Worm (Caenorhabditis elegans) whole organism, early embryonic: ENCODE data around the gene hlh-8.
A peak's percentile ranks its signal among the peaks of the same experiment; 100 is the strongest.

ENCODE experiments used
- B0310.2 ChIP-seq: sonication (generic microtip); optimal IDR thresholded peaks from 2 replicates; lab custom pipeline; 2016; ENCODE audit warnings: mild to moderate bottlenecking, missing genetic modification characterization, missing compliant biosample characterization
- F13C5.2 ChIP-seq: sonication (generic microtip); optimal IDR thresholded peaks from 2 replicates; lab custom pipeline; 2017; ENCODE audit warnings: mild to moderate bottlenecking, missing genetic modification characterization, inconsistent platforms, missing compliant biosample characterization
- aly-1 ChIP-seq: sonication (generic microtip); optimal IDR thresholded peaks from 2 replicates; lab custom pipeline; 2016; ENCODE audit warnings: missing genetic modification characterization, missing compliant biosample characterization
- ama-1 ChIP-seq: fragments of 150-350 bp; optimal IDR thresholded peaks from 2 replicates; lab custom pipeline; 2014
- ceh-13 ChIP-seq: fragments of 200-800 bp; sonication (Bioruptor generic); optimal IDR thresholded peaks from 2 replicates; lab custom pipeline; 2018; ENCODE audit warnings: mild to moderate bottlenecking, missing genetic modification characterization, missing compliant biosample characterization
- ceh-36 ChIP-seq: sonication (generic microtip); optimal IDR thresholded peaks from 2 replicates; lab custom pipeline; 2016; ENCODE audit warnings: missing genetic modification characterization, inconsistent platforms, missing compliant biosample characterization
- ets-7 ChIP-seq: sonication (generic microtip); optimal IDR thresholded peaks from 2 replicates; lab custom pipeline; 2016; ENCODE audit warnings: missing genotype, missing genetic modification characterization, missing compliant biosample characterization
- flt-1 ChIP-seq: fragments of 200-800 bp; sonication (Bioruptor generic); IDR thresholded peaks from 2 replicates; pipeline ENCODE4 v1.3.6; 2022; ENCODE audit warnings: missing genetic modification characterization, missing compliant biosample characterization
- hmbx-1 ChIP-seq: sonication (generic microtip); optimal IDR thresholded peaks from 2 replicates; lab custom pipeline; 2016; ENCODE audit warnings: mild to moderate bottlenecking, missing genetic modification characterization, missing compliant biosample characterization
- hmg-4 ChIP-seq: fragments of 200-800 bp; sonication (Bioruptor generic); optimal IDR thresholded peaks from 2 replicates; lab custom pipeline; 2018; ENCODE audit warnings: mild to moderate bottlenecking, missing genetic modification characterization, missing compliant biosample characterization
- hnd-1 ChIP-seq: sonication (generic microtip); optimal IDR thresholded peaks from 2 replicates; lab custom pipeline; 2016; ENCODE audit warnings: missing genetic modification characterization, missing compliant biosample characterization
- pes-1 ChIP-seq: fragments of 200-800 bp; sonication (Bioruptor generic); IDR thresholded peaks from 2 replicates; pipeline ENCODE4 v1.3.6; 2022; ENCODE audit warnings: missing genetic modification reagents, missing genetic modification characterization, missing compliant biosample characterization
- scrt-1 ChIP-seq: fragments of 200-800 bp; sonication (Bioruptor generic); IDR thresholded peaks from 2 replicates; pipeline ENCODE4 v1.3.6; 2022; ENCODE audit warnings: missing genetic modification characterization, missing compliant biosample characterization
- sea-1 ChIP-seq: fragments of 200-800 bp; sonication (Bioruptor generic); conservative IDR thresholded peaks from 2 replicates; pipeline ENCODE4 v1.3.6; 2022; ENCODE audit warnings: missing genetic modification characterization, missing compliant biosample characterization
- tbx-11 ChIP-seq: fragments of 200-800 bp; sonication (Bioruptor generic); IDR thresholded peaks from 2 replicates; pipeline ENCODE4 v1.3.6; 2022; ENCODE audit warnings: missing genetic modification characterization, missing compliant biosample characterization
- tbx-37 ChIP-seq: fragments of 200-800 bp; sonication (Bioruptor generic); conservative IDR thresholded peaks from 2 replicates; pipeline ENCODE4 v1.3.6; 2022; ENCODE audit warnings: missing genetic modification reagents, missing genetic modification characterization, missing compliant biosample characterization
- tra-4 ChIP-seq: sonication (generic microtip); optimal IDR thresholded peaks from 2 replicates; lab custom pipeline; 2017; ENCODE audit warnings: missing genetic modification characterization, missing compliant biosample characterization

hlh-8 gene

DNA sequence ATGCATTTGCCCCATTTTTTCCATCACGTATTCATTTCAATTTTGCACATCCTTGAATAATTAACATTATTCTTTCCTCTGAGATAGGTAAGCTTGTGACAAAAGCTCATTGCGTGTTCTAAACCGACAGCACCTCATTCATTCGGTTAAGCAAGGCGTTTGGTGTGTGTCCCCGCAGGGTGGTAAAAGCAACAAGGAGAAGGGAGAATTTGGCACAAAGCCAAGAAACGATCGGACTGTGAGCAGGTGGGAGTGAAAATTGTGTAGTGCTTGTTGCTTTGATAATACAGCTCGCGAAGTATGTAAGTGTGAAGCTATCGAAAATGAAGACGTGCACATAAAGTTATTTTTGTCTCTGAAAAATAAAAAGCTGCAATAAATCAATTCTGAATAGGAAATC is 40.9 kb downstream of the hlh-8 start:
- TF ChIP-seq sea-1 (GFP tag; lab: Robert Waterston, UW) (peak; percentile 65; the same call in 1 of the 2 replicates), ama-1 (lab: Kevin White, UChicago) (no peak), tbx-37 (no peak), flt-1 (GFP tag; lab: Robert Waterston, UW) (peak; percentile 59; the same call in 1 of the 2 replicates), pes-1 (GFP tag; lab: Robert Waterston, UW) (peak; percentile 31; the same call in 1 of the 2 replicates), ceh-13 (GFP tag; lab: Kevin White, UChicago) (no peak), hmg-4 (GFP tag; lab: Kevin White, UChicago) (peak; percentile 73), ets-7 (no peak)

DNA sequence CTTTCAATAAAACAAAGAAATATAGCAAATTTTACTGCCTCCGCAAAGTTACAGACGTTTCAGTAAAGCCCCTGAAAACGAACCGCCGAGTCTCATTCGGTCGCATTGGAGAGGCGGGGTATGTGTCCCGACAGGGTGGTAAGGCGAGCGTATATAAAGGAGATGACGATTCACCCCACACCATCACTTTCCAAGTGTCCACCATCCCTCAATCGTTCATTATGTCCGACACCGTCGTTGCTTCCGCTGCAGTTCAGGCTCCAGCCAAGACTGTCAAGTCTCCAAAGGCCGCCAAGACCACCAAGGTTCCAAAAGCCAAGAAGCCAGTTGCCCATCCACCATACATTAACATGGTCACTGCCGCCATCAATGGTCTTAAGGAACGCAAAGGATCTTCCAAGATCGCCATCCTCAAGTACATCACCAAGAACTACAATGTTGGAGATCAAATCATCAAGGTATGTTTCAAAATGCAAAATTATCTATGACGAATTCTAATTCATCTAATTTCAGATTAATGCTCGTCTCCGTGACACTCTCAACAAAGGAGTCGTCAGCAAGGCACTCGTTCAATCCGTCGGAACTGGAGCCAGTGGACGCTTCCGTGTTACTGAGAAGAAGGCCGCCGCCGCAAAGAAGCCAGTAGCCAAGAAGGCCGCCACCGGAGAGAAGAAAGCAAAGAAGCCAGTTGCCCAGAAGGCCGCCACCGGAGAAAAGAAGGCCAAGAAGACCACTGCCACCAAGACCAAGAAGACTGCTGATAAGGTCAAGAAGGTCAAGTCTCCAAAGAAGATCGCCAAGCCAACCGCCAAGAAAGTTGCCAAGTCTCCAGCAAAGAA is 42.9 kb downstream of the hlh-8 start, which contains the start of gene hil-3:
hil-3 (plus strand) TSS at position 195 of the 839 bp plus-strand sequence.
- peak; percentile 69 for TF ChIP-seq B0310.2 (tag; lab: Kevin White, UChicago)
- TF ChIP-seq ceh-13 (GFP tag; lab: Kevin White, UChicago): no peak
- peak; percentile 42; the same call in 1 of the 2 replicates for TF ChIP-seq pes-1 (GFP tag; lab: Robert Waterston, UW)
- no peak for TF ChIP-seq flt-1 (GFP tag; lab: Robert Waterston, UW)
- no peak for TF ChIP-seq hmbx-1 (tag; lab: Kevin White, UChicago)
- TF ChIP-seq hmg-4 (GFP tag; lab: Kevin White, UChicago): peak; percentile 54
- no peak for TF ChIP-seq tra-4 (tag; lab: Kevin White, UChicago)
- TF ChIP-seq ama-1 (lab: Kevin White, UChicago): peak; percentile 97
- TF ChIP-seq ceh-36 (tag; lab: Kevin White, UChicago): peak; percentile 55
- peak; percentile 21 for TF ChIP-seq aly-1
- TF ChIP-seq tbx-37: 0 out of 2 replicates have a peak, but pooled peaks have one; percentile 19
- TF ChIP-seq F13C5.2: peak; percentile 3
- peak; percentile 81 for TF ChIP-seq sea-1 (GFP tag; lab: Robert Waterston, UW)
- no peak for TF ChIP-seq ets-7
- no peak for TF ChIP-seq hnd-1 (tag; lab: Kevin White, UChicago)
- 0 out of 2 replicates have a peak, but pooled peaks have one; percentile 37 for TF ChIP-seq tbx-11
- TF ChIP-seq scrt-1 (GFP tag; lab: Robert Waterston, UW): 0 out of 2 replicates have a peak, but pooled peaks have one; percentile 14

DNA sequence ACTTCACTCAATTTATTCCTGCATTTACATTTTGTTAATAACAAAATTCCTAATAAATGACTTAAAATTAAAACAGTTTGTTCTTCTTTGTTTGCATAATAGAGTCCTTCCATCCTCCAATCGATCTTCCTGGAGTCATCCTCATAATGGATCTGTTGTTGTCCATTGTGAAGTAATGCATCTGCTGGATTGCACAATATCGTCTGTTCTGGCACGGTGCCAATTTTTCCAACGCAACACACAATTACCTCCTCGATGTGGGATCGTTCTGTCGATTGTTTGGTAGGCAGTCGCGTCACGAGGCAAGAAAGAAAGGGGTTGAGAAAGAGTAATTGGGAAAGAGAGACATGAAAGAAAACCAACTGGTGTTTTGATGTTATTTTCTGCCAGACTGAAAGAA is 43.8 kb downstream of the hlh-8 start:
- TF ChIP-seq ama-1 (lab: Kevin White, UChicago) (peak; percentile 86), sea-1 (GFP tag; lab: Robert Waterston, UW) (0 out of 2 replicates have a peak, but pooled peaks have one; percentile 16), hmg-4 (GFP tag; lab: Kevin White, UChicago) (no peak), aly-1 (no peak)

DNA sequence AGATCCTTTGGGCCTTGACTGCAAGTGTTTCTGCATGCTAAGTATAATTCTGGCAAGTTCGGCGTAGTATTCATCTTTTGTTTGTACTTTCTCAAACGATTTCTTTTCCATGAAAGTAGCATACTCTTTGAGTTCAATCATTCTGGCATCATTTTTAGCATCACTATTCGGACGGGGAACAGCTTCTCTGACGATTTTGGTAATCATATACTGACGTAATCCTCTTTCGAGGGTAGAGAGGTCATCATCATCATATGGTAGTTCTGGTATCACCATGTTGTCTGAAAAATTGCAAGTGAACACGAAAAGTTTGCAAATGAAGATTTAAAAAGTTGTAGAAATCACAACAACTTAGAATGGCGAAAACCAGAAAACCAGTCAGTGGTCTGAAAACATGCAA is 46.5 kb downstream of the hlh-8 start, which contains the start of gene F22F1.3:
F22F1.3 (minus strand) TSS at position 281 of the 400 bp plus-strand sequence.
- TF ChIP-seq tbx-11 (no peak), sea-1 (GFP tag; lab: Robert Waterston, UW) (no peak), tbx-37 (no peak), ama-1 (lab: Kevin White, UChicago) (no peak), aly-1 (no peak), F13C5.2 (no peak), hnd-1 (tag; lab: Kevin White, UChicago) (no peak), hmbx-1 (tag; lab: Kevin White, UChicago) (no peak), pes-1 (GFP tag; lab: Robert Waterston, UW) (no peak), ceh-13 (GFP tag; lab: Kevin White, UChicago) (no peak), tra-4 (tag; lab: Kevin White, UChicago) (no peak), ceh-36 (tag; lab: Kevin White, UChicago) (no peak), ets-7 (no peak), B0310.2 (tag; lab: Kevin White, UChicago) (no peak), flt-1 (GFP tag; lab: Robert Waterston, UW) (no peak), hmg-4 (GFP tag; lab: Kevin White, UChicago) (no peak)

ce11 chrX:8163555-8163954 is 47.3 kb downstream of the hlh-8 start:
- TF ChIP-seq ama-1 (lab: Kevin White, UChicago): no peak
- no peak for TF ChIP-seq sea-1 (GFP tag; lab: Robert Waterston, UW)
- TF ChIP-seq tra-4 (tag; lab: Kevin White, UChicago): no peak
- no peak for TF ChIP-seq hmbx-1 (tag; lab: Kevin White, UChicago)
- TF ChIP-seq hnd-1 (tag; lab: Kevin White, UChicago): no peak
- TF ChIP-seq ceh-36 (tag; lab: Kevin White, UChicago): no peak
- peak; percentile 64 for TF ChIP-seq hmg-4 (GFP tag; lab: Kevin White, UChicago)
- no peak for TF ChIP-seq tbx-37
- TF ChIP-seq flt-1 (GFP tag; lab: Robert Waterston, UW): no peak
- no peak for TF ChIP-seq ceh-13 (GFP tag; lab: Kevin White, UChicago)
- TF ChIP-seq B0310.2 (tag; lab: Kevin White, UChicago): no peak
- peak; percentile 3 for TF ChIP-seq aly-1
- TF ChIP-seq F13C5.2: no peak
- TF ChIP-seq ets-7: no peak

DNA sequence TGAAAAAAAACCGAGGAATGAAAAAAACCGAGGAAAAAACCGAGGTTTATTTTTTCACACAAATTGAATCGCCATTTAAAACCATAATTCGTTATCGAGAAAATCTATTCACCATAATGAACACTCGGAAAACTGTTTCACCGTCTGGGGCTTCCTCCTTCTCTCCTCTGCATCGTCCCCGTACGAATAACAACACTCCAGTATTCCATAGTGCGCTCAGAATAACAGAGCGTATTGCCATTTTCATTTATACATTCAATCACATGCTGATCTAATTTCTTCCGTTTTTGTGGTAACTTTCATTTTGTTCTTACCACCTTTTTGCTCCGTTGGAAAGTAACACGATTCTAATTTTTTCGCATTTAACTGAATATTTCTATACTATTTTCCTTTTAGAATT is 53.3 kb downstream of the hlh-8 start, which contains the start of gene C17H11.2:
C17H11.2 (plus strand) TSS at position 397 of the 400 bp plus-strand sequence.
- TF ChIP-seq scrt-1 (GFP tag; lab: Robert Waterston, UW): no peak
